Worm (Caenorhabditis elegans) whole organism, late embryonic: ENCODE measurements around the gene K09F5.6.

Experiments used
- C08G9.2 ChIP-seq: sonication (generic microtip); optimal IDR thresholded peaks from 2 replicates; lab custom pipeline; 2016; ENCODE audit warnings: mild to moderate bottlenecking, missing genetic modification characterization, moderate library complexity, missing compliant biosample characterization
- C38D4.7 ChIP-seq: fragments of 200-800 bp; sonication (Bioruptor generic); optimal IDR thresholded peaks from 2 replicates; lab custom pipeline; 2018; ENCODE audit warnings: mild to moderate bottlenecking, missing genetic modification characterization, moderate library complexity, missing compliant biosample characterization
- K02D7.2 ChIP-seq: sonication (generic microtip); optimal IDR thresholded peaks from 2 replicates; lab custom pipeline; 2017; ENCODE audit warnings: mild to moderate bottlenecking, missing genetic modification characterization, missing compliant biosample characterization
- K09A11.1 ChIP-seq: sonication (generic microtip); optimal IDR thresholded peaks from 2 replicates; lab custom pipeline; 2017; ENCODE audit warnings: antibody characterized with exemption, mild to moderate bottlenecking, missing genetic modification characterization, missing compliant biosample characterization; ENCODE audit not compliant: insufficient read depth
- T23F11.4 ChIP-seq: fragments of 200-800 bp; sonication (Bioruptor generic); optimal IDR thresholded peaks from 2 replicates; lab custom pipeline; 2018; ENCODE audit warnings: mild to moderate bottlenecking, missing genetic modification characterization, missing compliant biosample characterization
- Y22D7AL.16 ChIP-seq: sonication (generic microtip); optimal IDR thresholded peaks from 2 replicates; lab custom pipeline; 2016; ENCODE audit warnings: missing genetic modification characterization, missing compliant biosample characterization
- ama-1 ChIP-seq: fragments of 150-350 bp; optimal IDR thresholded peaks from 2 replicates; lab custom pipeline; 2014
- ceh-14 ChIP-seq: sonication (generic microtip); optimal IDR thresholded peaks from 2 replicates; lab custom pipeline; 2016; ENCODE audit warnings: missing genotype, missing genetic modification characterization, missing compliant biosample characterization
- ceh-18 ChIP-seq: sonication (generic microtip); optimal IDR thresholded peaks from 2 replicates; lab custom pipeline; 2016; ENCODE audit warnings: missing genetic modification characterization, missing compliant biosample characterization
- ceh-2 ChIP-seq: sonication (generic microtip); optimal IDR thresholded peaks from 2 replicates; lab custom pipeline; 2016; ENCODE audit warnings: missing genotype, missing genetic modification characterization, missing compliant biosample characterization
- ceh-30 ChIP-seq: fragments of 150-350 bp; optimal IDR thresholded peaks from 2 replicates; lab custom pipeline; 2014; ENCODE audit warnings: missing biosample characterization, missing genetic modification characterization
- ceh-31 ChIP-seq: sonication (generic microtip); optimal IDR thresholded peaks from 2 replicates; lab custom pipeline; 2016; ENCODE audit warnings: missing genetic modification characterization, missing compliant biosample characterization
- elt-2 ChIP-seq: sonication (generic microtip); optimal IDR thresholded peaks from 2 replicates; lab custom pipeline; 2016; ENCODE audit warnings: missing genetic modification reagents, missing genetic modification characterization, missing compliant biosample characterization
- ets-4 ChIP-seq: sonication (generic microtip); optimal IDR thresholded peaks from 2 replicates; lab custom pipeline; 2016; ENCODE audit warnings: missing genetic modification characterization, missing compliant biosample characterization
- fax-1 ChIP-seq: sonication (generic microtip); optimal IDR thresholded peaks from 2 replicates; lab custom pipeline; 2016; ENCODE audit warnings: missing genotype, missing genetic modification characterization, missing compliant biosample characterization
- fkh-10 ChIP-seq: fragments of 150-350 bp; optimal IDR thresholded peaks from 2 replicates; lab custom pipeline; 2014; ENCODE audit warnings: missing biosample characterization, missing genetic modification reagents, missing genetic modification characterization
- gmeb-2 ChIP-seq: sonication (generic microtip); optimal IDR thresholded peaks from 2 replicates; lab custom pipeline; 2016; ENCODE audit warnings: missing genetic modification characterization, inconsistent platforms, missing compliant biosample characterization
- hlh-13 ChIP-seq: fragments of 200-800 bp; sonication (Bioruptor generic); optimal IDR thresholded peaks from 2 replicates; lab custom pipeline; 2018; ENCODE audit warnings: mild to moderate bottlenecking, missing genetic modification characterization, missing compliant biosample characterization
- hlh-30 ChIP-seq: sonication (generic microtip); optimal IDR thresholded peaks from 2 replicates; lab custom pipeline; 2017; ENCODE audit warnings: antibody characterized with exemption, missing genetic modification characterization, missing compliant biosample characterization; ENCODE audit not compliant: insufficient read depth
- hlh-6 ChIP-seq: sonication (generic microtip); optimal IDR thresholded peaks from 2 replicates; lab custom pipeline; 2016; ENCODE audit warnings: missing genotype, missing genetic modification characterization, missing compliant biosample characterization
- madf-2 ChIP-seq: sonication (generic microtip); optimal IDR thresholded peaks from 2 replicates; lab custom pipeline; 2017; ENCODE audit warnings: missing genetic modification characterization, missing compliant biosample characterization
- nfya-1 ChIP-seq: sonication (generic microtip); optimal IDR thresholded peaks from 2 replicates; lab custom pipeline; 2017; ENCODE audit warnings: missing genetic modification characterization, mild to moderate bottlenecking, missing compliant biosample characterization, antibody characterized with exemption, moderate library complexity
- nhr-11 ChIP-seq: fragments of 150-350 bp; optimal IDR thresholded peaks from 2 replicates; lab custom pipeline; 2014; ENCODE audit warnings: missing biosample characterization, missing genetic modification characterization
- odd-2 ChIP-seq: sonication (generic microtip); optimal IDR thresholded peaks from 2 replicates; lab custom pipeline; 2017; ENCODE audit warnings: antibody characterized with exemption, mild to moderate bottlenecking, missing genetic modification characterization, missing compliant biosample characterization
- pag-3 ChIP-seq: sonication (generic microtip); optimal IDR thresholded peaks from 2 replicates; lab custom pipeline; 2016; ENCODE audit warnings: missing compliant biosample characterization, missing genetic modification characterization, borderline replicate concordance
- pax-1 ChIP-seq: fragments of 150-350 bp; optimal IDR thresholded peaks from 2 replicates; lab custom pipeline; 2014; ENCODE audit warnings: missing biosample characterization, missing genetic modification characterization
- pha-2 ChIP-seq: sonication (generic microtip); optimal IDR thresholded peaks from 2 replicates; lab custom pipeline; 2017; ENCODE audit warnings: mild to moderate bottlenecking, missing genetic modification characterization, missing compliant biosample characterization
- pqm-1 ChIP-seq: sonication (generic microtip); optimal IDR thresholded peaks from 2 replicates; lab custom pipeline; 2016; ENCODE audit warnings: missing genetic modification characterization, missing compliant biosample characterization
- pros-1 ChIP-seq: fragments of 150-350 bp; optimal IDR thresholded peaks from 2 replicates; lab custom pipeline; 2014; ENCODE audit warnings: missing biosample characterization, missing genetic modification reagents, missing genetic modification characterization
- ref-2 ChIP-seq: sonication (generic microtip); optimal IDR thresholded peaks from 2 replicates; lab custom pipeline; 2016; ENCODE audit warnings: missing genetic modification characterization, missing compliant biosample characterization
- rnt-1 ChIP-seq: sonication (generic microtip); optimal IDR thresholded peaks from 2 replicates; lab custom pipeline; 2016; ENCODE audit warnings: missing genetic modification characterization, missing compliant biosample characterization
- sdc-2 ChIP-seq: sonication (generic microtip); optimal IDR thresholded peaks from 2 replicates; lab custom pipeline; 2016; ENCODE audit warnings: missing genotype, missing genetic modification characterization, missing compliant biosample characterization
- sox-2 ChIP-seq: fragments of 200-800 bp; sonication (Bioruptor generic); IDR thresholded peaks from 2 replicates; pipeline ENCODE4 v1.3.6; 2022; ENCODE audit warnings: missing genetic modification reagents, missing genetic modification characterization, missing compliant biosample characterization
- tbx-2 ChIP-seq: sonication (generic microtip); optimal IDR thresholded peaks from 2 replicates; lab custom pipeline; 2016; ENCODE audit warnings: missing genetic modification characterization, missing compliant biosample characterization
- tbx-7 ChIP-seq: sonication (generic microtip); optimal IDR thresholded peaks from 2 replicates; lab custom pipeline; 2016; ENCODE audit warnings: missing genotype, missing genetic modification characterization, missing compliant biosample characterization
- unc-42 ChIP-seq: sonication (generic microtip); optimal IDR thresholded peaks from 2 replicates; lab custom pipeline; 2016; ENCODE audit warnings: missing genotype, missing genetic modification characterization, missing compliant biosample characterization
- unc-55 ChIP-seq: sonication (generic microtip); optimal IDR thresholded peaks from 2 replicates; lab custom pipeline; 2017; ENCODE audit warnings: missing biosample characterization, missing genetic modification reagents, missing genetic modification characterization
- unc-86 ChIP-seq: sonication (generic microtip); optimal IDR thresholded peaks from 2 replicates; lab custom pipeline; 2016; ENCODE audit warnings: missing genetic modification characterization, missing compliant biosample characterization

The K09F5.6 gene

ce11 chrX:7710643-7711042 lies 8.4 kb upstream of the K09F5.6 start, which contains the start of gene K09F5.4:
TSS of gene K09F5.4 (minus strand) at chrX:7710743.
- no peak for TF ChIP-seq K02D7.2 (tag; lab: Kevin White, UChicago)
- TF ChIP-seq ceh-14: no peak
- TF ChIP-seq pqm-1 (tag; lab: Kevin White, UChicago): no peak
- no peak for TF ChIP-seq gmeb-2 (tag; lab: Kevin White, UChicago)
- TF ChIP-seq ets-4 (tag; lab: Kevin White, UChicago): no peak

ce11 chrX:7712887-7713286 lies 6.2 kb upstream of the K09F5.6 start:
- TF ChIP-seq odd-2 (tag; lab: Kevin White, UChicago): no peak
- no peak for TF ChIP-seq fax-1
- TF ChIP-seq ceh-14: peak; percentile 71
- no peak for TF ChIP-seq pag-3
- peak; percentile 24 for TF ChIP-seq nfya-1 (tag; lab: Kevin White, UChicago)
- peak; percentile 43 for TF ChIP-seq unc-55 (GFP tag; lab: Kevin White, UChicago)
- TF ChIP-seq ceh-18: no peak
- TF ChIP-seq sdc-2 (tag; lab: Kevin White, UChicago): peak; percentile 0
- no peak for TF ChIP-seq ets-4 (tag; lab: Kevin White, UChicago)
- TF ChIP-seq tbx-2 (tag; lab: Kevin White, UChicago): peak; percentile 47
- peak; percentile 58 for TF ChIP-seq ceh-31 (tag; lab: Kevin White, UChicago)
- no peak for TF ChIP-seq C08G9.2 (tag; lab: Kevin White, UChicago)
- no peak for TF ChIP-seq fkh-10 (GFP tag; lab: Kevin White, UChicago)
- TF ChIP-seq C38D4.7: no peak
- no peak for TF ChIP-seq pha-2 (tag; lab: Kevin White, UChicago)
- TF ChIP-seq ceh-2 (tag; lab: Kevin White, UChicago): no peak
- peak; percentile 46 for TF ChIP-seq ref-2 (tag; lab: Kevin White, UChicago)
- no peak for TF ChIP-seq pros-1
- no peak for TF ChIP-seq madf-2 (tag; lab: Kevin White, UChicago)
- TF ChIP-seq unc-42 (tag; lab: Kevin White, UChicago): peak; percentile 97

- TF ChIP-seq unc-86: no peak
- peak; percentile 65 for TF ChIP-seq ceh-18
- TF ChIP-seq odd-2 (tag; lab: Kevin White, UChicago): no peak
- peak; percentile 93 for TF ChIP-seq unc-55 (GFP tag; lab: Kevin White, UChicago)
- TF ChIP-seq, all 69 proteins: peak for 2
Observed at ce11 chrX:7715463-7715862, 3.6 kb upstream of the K09F5.6 start.

ce11 chrX:7720565-7720964 lies 1.5 kb downstream of the K09F5.6 start:
- TF ChIP-seq ceh-30 (tag; lab: Kevin White, UChicago): no peak
- TF ChIP-seq K09A11.1 (tag; lab: Kevin White, UChicago): no peak
- TF ChIP-seq hlh-30: no peak
- no peak for TF ChIP-seq T23F11.4
- TF ChIP-seq Y22D7AL.16: no peak
- TF ChIP-seq ama-1 (lab: Kevin White, UChicago): no peak
- TF ChIP-seq ceh-31 (tag; lab: Kevin White, UChicago): no peak
- no peak for TF ChIP-seq ref-2 (tag; lab: Kevin White, UChicago)
- TF ChIP-seq ets-4 (tag; lab: Kevin White, UChicago): no peak
- TF ChIP-seq rnt-1 (tag; lab: Kevin White, UChicago): no peak
- TF ChIP-seq elt-2 (tag; lab: Kevin White, UChicago): no peak
- TF ChIP-seq unc-55 (GFP tag; lab: Kevin White, UChicago): no peak
- no peak for TF ChIP-seq tbx-7 (tag; lab: Kevin White, UChicago)

ce11 chrX:7724099-7724498 lies 5.0 kb downstream of the K09F5.6 start:
- TF ChIP-seq elt-2 (tag; lab: Kevin White, UChicago) (no peak), odd-2 (tag; lab: Kevin White, UChicago) (no peak), sox-2 (GFP tag; lab: Robert Waterston, UW) (no peak), pax-1 (tag; lab: Kevin White, UChicago) (no peak), nhr-11 (tag; lab: Kevin White, UChicago) (no peak), unc-86 (no peak), hlh-6 (no peak), ama-1 (lab: Kevin White, UChicago) (no peak), gmeb-2 (tag; lab: Kevin White, UChicago) (no peak), unc-42 (tag; lab: Kevin White, UChicago) (no peak), hlh-13 (no peak)
- TF ChIP-seq, all 69 proteins: peak for 0
